Worm (Caenorhabditis elegans) whole organism, young adult: ENCODE measurements around the gene B0035.3.
A peak's percentile ranks its signal among the peaks of the same experiment; 100 is the strongest.

ENCODE experiments used
- F33H1.4 ChIP-seq: fragments of 200-800 bp; sonication (Bioruptor generic); IDR thresholded peaks from 2 replicates; pipeline ENCODE4 v1.3.6; 2022; ENCODE audit warnings: missing genetic modification reagents, missing genetic modification characterization, missing compliant biosample characterization
- Y53F4B.3 ChIP-seq: fragments of 200-800 bp; sonication (Bioruptor generic); IDR thresholded peaks from 2 replicates; pipeline ENCODE4 v1.3.6; 2022; ENCODE audit warnings: missing genetic modification reagents, missing genetic modification characterization, missing compliant biosample characterization
- Y53G8AR.9 ChIP-seq: fragments of 200-800 bp; sonication (Bioruptor generic); conservative IDR thresholded peaks from 2 replicates; pipeline ENCODE4 v1.3.6; 2022; ENCODE audit warnings: missing genetic modification reagents, missing genetic modification characterization, missing compliant biosample characterization
- Y95B8A.8 ChIP-seq: fragments of 200-800 bp; sonication (Bioruptor generic); IDR thresholded peaks from 2 replicates; pipeline ENCODE4 v1.3.6; 2022; ENCODE audit warnings: missing genetic modification reagents, missing genetic modification characterization, missing compliant biosample characterization
- ZK185.1 ChIP-seq: sonication (generic microtip); optimal IDR thresholded peaks from 2 replicates; lab custom pipeline; 2016; ENCODE audit warnings: mild to moderate bottlenecking, missing genetic modification characterization, missing compliant biosample characterization; ENCODE audit not compliant: poor library complexity, severe bottlenecking
- akir-1 ChIP-seq: fragments of 200-800 bp; sonication (Bioruptor generic); optimal IDR thresholded peaks from 2 replicates; lab custom pipeline; 2018; ENCODE audit warnings: mild to moderate bottlenecking, missing genetic modification characterization, moderate library complexity, missing compliant biosample characterization
- ama-1 ChIP-seq, 3 experiments: fragments of 150-350 bp in 1 of 3; sonication (generic microtip) in 2 of 3; optimal IDR thresholded peaks; 2 replicates each; lab custom pipeline; 2014 to 2018; ENCODE audit warnings: missing biosample characterization in 2 of 3, missing genetic modification characterization in 2 of 3, missing genetic modification reagents in 2 of 3
- aptf-3 ChIP-seq: fragments of 200-800 bp; sonication (Bioruptor generic); IDR thresholded peaks from 2 replicates; pipeline ENCODE4 v1.3.6; 2022; ENCODE audit warnings: missing genetic modification characterization, missing compliant biosample characterization
- atf-7 ChIP-seq: sonication (generic microtip); optimal IDR thresholded peaks from 2 replicates; lab custom pipeline; 2017; ENCODE audit warnings: mild to moderate bottlenecking, missing genetic modification characterization, missing compliant biosample characterization
- attf-3 ChIP-seq: fragments of 200-800 bp; sonication (Bioruptor generic); conservative IDR thresholded peaks from 2 replicates; pipeline ENCODE4 v1.3.6; 2022; ENCODE audit warnings: missing genetic modification reagents, missing genetic modification characterization, missing compliant biosample characterization
- attf-5 ChIP-seq: fragments of 200-800 bp; sonication (Bioruptor generic); optimal IDR thresholded peaks from 2 replicates; lab custom pipeline; 2018; ENCODE audit warnings: mild to moderate bottlenecking, missing genetic modification characterization, missing compliant biosample characterization
- attf-6 ChIP-seq: fragments of 200-800 bp; sonication (Bioruptor generic); IDR thresholded peaks from 2 replicates; pipeline ENCODE4 v1.3.6; 2022; ENCODE audit warnings: missing genetic modification reagents, missing genetic modification characterization, missing compliant biosample characterization
- bed-2 ChIP-seq: fragments of 200-800 bp; sonication (Bioruptor generic); IDR thresholded peaks from 2 replicates; pipeline ENCODE4 v1.3.6; 2022; ENCODE audit warnings: missing genetic modification reagents, missing genetic modification characterization, missing compliant biosample characterization
- ceh-79 ChIP-seq: sonication (generic microtip); optimal IDR thresholded peaks from 2 replicates; lab custom pipeline; 2017; ENCODE audit warnings: mild to moderate bottlenecking, missing genetic modification characterization, missing compliant biosample characterization
- dox-1 ChIP-seq: fragments of 200-800 bp; sonication (Bioruptor generic); IDR thresholded peaks from 2 replicates; pipeline ENCODE4 v1.3.6; 2022; ENCODE audit warnings: missing genetic modification reagents, missing genetic modification characterization, missing compliant biosample characterization
- fkh-3 ChIP-seq: sonication (generic microtip); optimal IDR thresholded peaks from 2 replicates; lab custom pipeline; 2016; ENCODE audit warnings: mild to moderate bottlenecking, missing genetic modification characterization, missing compliant biosample characterization
- him-1 ChIP-seq: sonication (generic microtip); optimal IDR thresholded peaks from 2 replicates; lab custom pipeline; 2016; ENCODE audit warnings: missing genotype, missing genetic modification reagents, missing genetic modification characterization, missing compliant biosample characterization
- hmg-1.2 ChIP-seq: fragments of 200-800 bp; sonication (Bioruptor generic); IDR thresholded peaks from 2 replicates; pipeline ENCODE4 v1.3.6; 2022; ENCODE audit warnings: missing genetic modification reagents, missing genetic modification characterization, missing compliant biosample characterization
- hrde-1 ChIP-seq: sonication (generic microtip); optimal IDR thresholded peaks from 2 replicates; lab custom pipeline; 2016; ENCODE audit warnings: missing genetic modification characterization, mild to moderate bottlenecking, missing compliant biosample characterization, moderate library complexity, missing genotype, missing genetic modification reagents, borderline replicate concordance
- hsf-1 ChIP-seq: fragments of 200-800 bp; sonication (Bioruptor generic); IDR thresholded peaks from 2 replicates; pipeline ENCODE4 v1.3.6; 2022; ENCODE audit warnings: missing genetic modification reagents, missing genetic modification characterization, missing compliant biosample characterization
- let-526 ChIP-seq: fragments of 200-800 bp; sonication (Bioruptor generic); IDR thresholded peaks from 2 replicates; pipeline ENCODE4 v1.3.6; 2022; ENCODE audit warnings: missing genetic modification reagents, missing genetic modification characterization, missing compliant biosample characterization
- lin-40 ChIP-seq: sonication (generic microtip); optimal IDR thresholded peaks from 2 replicates; lab custom pipeline; 2016; ENCODE audit warnings: missing genetic modification characterization, mild to moderate bottlenecking, missing compliant biosample characterization, missing genotype, missing genetic modification reagents
- lin-54 ChIP-seq: fragments of 200-800 bp; sonication (Bioruptor generic); optimal IDR thresholded peaks from 2 replicates; lab custom pipeline; 2018; ENCODE audit warnings: mild to moderate bottlenecking, missing genetic modification characterization, missing compliant biosample characterization
- lir-1 ChIP-seq: fragments of 200-800 bp; sonication (Bioruptor generic); conservative IDR thresholded peaks from 2 replicates; pipeline ENCODE4 v1.3.6; 2022; ENCODE audit warnings: missing genetic modification reagents, missing genetic modification characterization, missing compliant biosample characterization
- lsl-1 ChIP-seq: fragments of 200-800 bp; sonication (Bioruptor generic); optimal IDR thresholded peaks from 2 replicates; lab custom pipeline; 2018; ENCODE audit warnings: mild to moderate bottlenecking, missing genetic modification characterization, moderate library complexity, missing compliant biosample characterization
- madf-8 ChIP-seq: fragments of 200-800 bp; sonication (Bioruptor generic); conservative IDR thresholded peaks from 2 replicates; pipeline ENCODE4 v1.3.6; 2022; ENCODE audit warnings: missing genetic modification reagents, missing genetic modification characterization, missing compliant biosample characterization
- mes-4 ChIP-seq: sonication (generic microtip); optimal IDR thresholded peaks from 2 replicates; lab custom pipeline; 2016; ENCODE audit warnings: missing genotype, missing genetic modification characterization, missing compliant biosample characterization
- mxl-1 ChIP-seq: sonication (generic microtip); optimal IDR thresholded peaks from 2 replicates; lab custom pipeline; 2016; ENCODE audit warnings: missing genetic modification characterization, missing compliant biosample characterization
- nfya-2 ChIP-seq: fragments of 200-800 bp; sonication (Bioruptor generic); IDR thresholded peaks from 2 replicates; pipeline ENCODE4 v1.3.6; 2022; ENCODE audit warnings: missing genetic modification reagents, missing genetic modification characterization, missing compliant biosample characterization
- nhr-27 ChIP-seq: fragments of 200-800 bp; sonication (Bioruptor generic); optimal IDR thresholded peaks from 2 replicates; lab custom pipeline; 2018; ENCODE audit warnings: mild to moderate bottlenecking, missing genetic modification characterization, moderate library complexity, missing compliant biosample characterization
- nhr-90 ChIP-seq: sonication (generic microtip); optimal IDR thresholded peaks from 2 replicates; lab custom pipeline; 2016; ENCODE audit warnings: missing genotype, mild to moderate bottlenecking, missing genetic modification characterization, missing compliant biosample characterization
- rpc-1 ChIP-seq, 2 experiments: fragments of 150-350 bp in 1 of 2; sonication (generic microtip) in 1 of 2; optimal IDR thresholded peaks; 2 replicates each; lab custom pipeline; 2014 to 2018; ENCODE audit warnings: missing biosample characterization in 1 of 2, missing genetic modification characterization in 1 of 2, missing genetic modification reagents in 1 of 2, missing genotype in 1 of 2
- snpc-4 ChIP-seq, 5 experiments: fragments of 150-350 bp in 1 of 5; sonication (generic microtip) in 4 of 5; optimal IDR thresholded peaks; 2 replicates each; lab custom pipeline; 2014 to 2018; ENCODE audit warnings: missing genetic modification characterization in 5 of 5, missing biosample characterization in 3 of 5, antibody characterized with exemption in 2 of 5, mild to moderate bottlenecking in 2 of 5, missing compliant biosample characterization in 2 of 5, missing genotype in 2 of 5, moderate library complexity in 2 of 5, missing genetic modification reagents in 1 of 5
- tbp1 ChIP-seq: fragments of 200-800 bp; sonication (Bioruptor generic); optimal IDR thresholded peaks from 2 replicates; lab custom pipeline; 2018; ENCODE audit warnings: mild to moderate bottlenecking, missing genetic modification characterization, missing compliant biosample characterization
- tbx-9 ChIP-seq: sonication (generic microtip); optimal IDR thresholded peaks from 2 replicates; lab custom pipeline; 2016; ENCODE audit warnings: borderline replicate concordance, missing genetic modification characterization, inconsistent platforms, missing compliant biosample characterization
- unc-62 ChIP-seq: fragments of 150-350 bp; optimal IDR thresholded peaks from 2 replicates; lab custom pipeline; 2014; ENCODE audit warnings: missing biosample characterization, missing genetic modification reagents, missing genetic modification characterization
- xnd-1 ChIP-seq: sonication (generic microtip); optimal IDR thresholded peaks from 2 replicates; lab custom pipeline; 2016; ENCODE audit warnings: missing genotype, missing genetic modification reagents, missing genetic modification characterization, missing compliant biosample characterization
- ztf-22 ChIP-seq: fragments of 200-800 bp; sonication (Bioruptor generic); optimal IDR thresholded peaks from 2 replicates; lab custom pipeline; 2018; ENCODE audit warnings: mild to moderate bottlenecking, missing genetic modification characterization, moderate library complexity, missing compliant biosample characterization
- ztf-25 ChIP-seq: fragments of 200-800 bp; sonication (Bioruptor generic); IDR thresholded peaks from 2 replicates; pipeline ENCODE4 v1.3.6; 2022; ENCODE audit warnings: missing genetic modification reagents, missing genetic modification characterization, missing compliant biosample characterization
- ztf-28 ChIP-seq: fragments of 200-800 bp; sonication (Bioruptor generic); IDR thresholded peaks from 2 replicates; pipeline ENCODE4 v1.3.6; 2022; ENCODE audit warnings: missing genetic modification reagents, missing genetic modification characterization, missing compliant biosample characterization

B0035.3 gene

DNA sequence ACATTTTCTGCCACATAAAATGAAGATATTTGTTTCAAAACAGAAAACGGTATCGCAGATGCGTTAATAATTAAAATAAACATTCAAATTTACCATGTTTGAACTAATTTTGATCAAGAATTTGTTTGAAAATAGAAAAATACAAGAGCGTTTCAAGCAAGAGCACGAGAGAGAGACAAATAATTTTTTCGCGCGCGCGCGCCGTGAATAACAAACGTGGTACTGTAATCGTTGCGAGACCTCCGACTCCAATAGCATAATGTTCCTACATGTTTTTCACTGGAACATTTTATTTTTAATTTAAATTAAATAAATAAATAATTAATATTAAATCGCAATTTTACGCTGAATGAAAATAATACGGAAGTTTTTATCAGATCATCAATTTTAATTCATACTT lies 22.2 kb upstream of the B0035.3 start, which contains the start of gene F54E12.2 (continued):
- TF ChIP-seq snpc-4 (GFP tag; optimal IDR thresholded peaks at IDR 0.05; lab: Kevin White, UChicago) (no peak), snpc-4 (tag; optimal IDR thresholded peaks at IDR 0.05; lab: Kevin White, UChicago) (peak in 2 of 4 experiments; percentile 18 to 31)

DNA sequence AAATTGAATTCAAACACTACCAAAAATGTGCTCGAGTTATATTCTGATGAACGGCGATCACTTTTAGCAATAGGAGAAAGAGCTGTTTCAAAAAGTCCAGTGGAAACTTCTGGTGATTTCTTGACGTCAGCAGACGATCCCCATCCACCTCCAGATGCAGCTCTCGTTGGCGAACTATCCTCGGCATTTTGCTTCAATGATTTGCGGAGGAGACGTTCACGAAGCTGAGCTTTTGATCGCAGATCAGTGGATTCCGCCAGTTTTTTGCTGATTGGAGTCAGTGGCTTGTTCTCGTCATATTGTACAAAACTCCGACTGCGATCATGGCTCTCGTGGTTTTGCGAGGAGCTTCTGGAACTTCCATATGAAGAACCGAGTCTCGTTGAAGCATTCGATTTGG lies 21.4 kb upstream of the B0035.3 start:
- TF ChIP-seq ztf-25, result no peak
- TF ChIP-seq ztf-22 (GFP tag; lab: Kevin White, UChicago), result no peak
- TF ChIP-seq dox-1 (GFP tag; lab: Robert Waterston, UW), result no peak
- no peak for TF ChIP-seq rpc-1 (optimal IDR thresholded peaks at IDR 0.05; lab: Kevin White, UChicago)
- no peak for TF ChIP-seq rpc-1 (tag; optimal IDR thresholded peaks at IDR 0.05; lab: Kevin White, UChicago)

DNA sequence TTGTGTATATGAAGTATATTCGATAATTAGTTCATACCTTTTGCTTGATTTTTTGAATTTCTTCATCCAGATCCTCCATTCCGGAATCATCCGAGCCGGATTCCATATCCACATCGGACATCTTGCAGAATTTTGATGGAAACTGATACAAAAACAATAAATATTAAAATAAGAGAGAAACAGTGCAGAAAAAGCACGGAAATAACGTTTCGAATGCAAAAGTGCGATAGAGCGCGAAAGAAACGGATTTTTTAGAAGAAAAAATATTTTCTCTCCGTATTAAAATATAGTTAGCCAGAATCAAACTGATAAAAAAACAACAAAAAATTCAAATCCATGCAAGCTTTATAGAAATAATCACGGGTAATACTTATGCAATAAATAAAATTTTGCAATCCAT lies 18.0 kb upstream of the B0035.3 start, which contains the start of gene sart-3:
TSS of gene sart-3 (minus strand) at position 219 of the 400 bp plus-strand sequence.
- TF ChIP-seq mxl-1 (tag; lab: Kevin White, UChicago) (no peak), let-526 (GFP tag; lab: Robert Waterston, UW) (no peak), bed-2 (GFP tag; lab: Robert Waterston, UW) (no peak), attf-5 (no peak), hrde-1 (tag; lab: Kevin White, UChicago) (peak; percentile 45), lin-54 (GFP tag; lab: Kevin White, UChicago) (peak; percentile 5), ama-1 (optimal IDR thresholded peaks at IDR 0.05; lab: Kevin White, UChicago) (no peak), ama-1 (GFP tag; optimal IDR thresholded peaks at IDR 0.05; lab: Kevin White, UChicago) (peak in 1 of 2 experiments; percentile 73), F33H1.4 (GFP tag; lab: Robert Waterston, UW) (no peak), nhr-90 (no peak), ceh-79 (no peak), mes-4 (tag; lab: Kevin White, UChicago) (no peak), tbx-9 (tag; lab: Kevin White, UChicago) (no peak), ztf-22 (GFP tag; lab: Kevin White, UChicago) (no peak), nfya-2 (no peak), fkh-3 (tag; lab: Kevin White, UChicago) (no peak), xnd-1 (no peak), unc-62 (GFP tag; lab: Kevin White, UChicago) (no peak)

DNA sequence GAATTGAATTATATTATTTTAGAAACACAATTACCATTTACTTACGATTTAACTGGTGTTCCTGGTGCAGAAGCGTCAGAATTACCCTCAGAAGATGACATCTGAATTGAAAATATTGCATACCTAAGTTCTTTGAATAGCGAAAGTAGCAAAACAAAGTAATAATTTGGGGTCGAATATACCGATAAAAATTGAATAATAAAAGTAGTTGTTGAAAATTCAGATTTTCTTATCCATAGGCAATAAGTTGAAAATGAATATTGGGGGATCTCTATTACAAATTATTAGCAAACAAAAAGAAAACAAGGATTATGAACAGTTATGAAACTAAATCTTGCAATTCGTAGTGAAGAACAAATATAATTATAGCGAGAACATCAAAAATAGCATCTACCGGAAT lies 14.5 kb upstream of the B0035.3 start, which contains the start of gene leo-1:
TSS of gene leo-1 (minus strand) at position 101 of the 400 bp plus-strand sequence.
- TF ChIP-seq tbp1 (GFP tag; lab: Kevin White, UChicago) (no peak), lsl-1 (GFP tag; lab: Kevin White, UChicago) (no peak), madf-8 (GFP tag; lab: Robert Waterston, UW) (no peak), atf-7 (no peak), lin-40 (tag; lab: Kevin White, UChicago) (no peak), akir-1 (no peak), ztf-28 (no peak), Y53G8AR.9 (no peak), attf-6 (GFP tag; lab: Robert Waterston, UW) (no peak), attf-3 (no peak)

DNA sequence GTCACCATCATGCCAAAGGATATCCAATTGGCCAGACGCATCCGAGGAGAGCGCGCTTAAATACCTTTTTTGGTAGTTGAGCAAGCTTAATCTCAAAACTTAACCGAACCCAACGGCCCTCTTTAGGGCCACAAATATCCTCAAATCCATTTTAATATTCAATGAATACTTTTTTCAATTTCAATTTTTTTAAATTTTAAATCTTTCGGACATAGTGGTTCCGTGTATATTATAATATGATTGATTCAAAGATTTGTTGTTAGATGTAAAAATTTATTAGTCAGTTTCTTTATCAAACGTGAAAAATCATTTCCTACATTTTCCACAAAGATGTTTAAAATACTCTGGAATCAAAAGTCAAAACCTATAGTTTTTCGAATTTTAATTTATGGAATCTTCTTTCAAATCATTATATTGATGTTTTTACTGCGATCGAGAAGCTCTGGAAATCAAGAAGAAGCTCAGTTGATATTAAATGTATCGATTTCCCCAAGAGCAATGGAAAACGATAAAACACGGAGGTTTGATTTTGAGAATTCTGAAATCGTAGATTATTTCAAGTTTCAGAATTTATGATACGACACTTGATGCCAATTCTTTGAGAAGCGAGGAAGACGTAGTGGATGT lies 12.3 kb upstream of the B0035.3 start, which contains the start of gene B0035.21:
TSS of gene B0035.21 (plus strand) at position 322 of the 627 bp plus-strand sequence.
- TF ChIP-seq hmg-1.2 (GFP tag; lab: Robert Waterston, UW) (peak; percentile 23; the same call in 1 of the 2 replicates), Y53F4B.3 (GFP tag; lab: Robert Waterston, UW) (no peak), nfya-2 (no peak), ZK185.1 (tag; lab: Kevin White, UChicago) (no peak), him-1 (tag; lab: Kevin White, UChicago) (peak; percentile 81), rpc-1 (optimal IDR thresholded peaks at IDR 0.05; lab: Kevin White, UChicago) (no peak), rpc-1 (tag; optimal IDR thresholded peaks at IDR 0.05; lab: Kevin White, UChicago) (no peak), Y95B8A.8 (GFP tag; lab: Robert Waterston, UW) (peak; percentile 70; the same call in 1 of the 2 replicates), hsf-1 (GFP tag; lab: Robert Waterston, UW) (peak; percentile 64), madf-8 (GFP tag; lab: Robert Waterston, UW) (peak; percentile 29; the same call in 1 of the 2 replicates), aptf-3 (GFP tag; lab: Robert Waterston, UW) (no peak), lin-54 (GFP tag; lab: Kevin White, UChicago) (peak; percentile 27), nhr-27 (tag; lab: Kevin White, UChicago) (no peak), attf-6 (GFP tag; lab: Robert Waterston, UW) (peak; percentile 84), ztf-22 (GFP tag; lab: Kevin White, UChicago) (no peak), lir-1 (no peak)
